Fruit fly (Drosophila melanogaster) whole organism, embryonic: ENCODE data around the gene Hph.
A peak's percentile ranks its signal among the peaks of the same experiment; 100 is the strongest.

Source experiments
- Blimp-1 ChIP-seq: fragments of 200-800 bp; sonication (Bioruptor generic); optimal IDR thresholded peaks from 3 replicates; lab custom pipeline; 2018; ENCODE audit warnings: missing biosample characterization, missing genetic modification characterization, mild to moderate bottlenecking, moderate library complexity, missing genetic modification reagents
- CG10274 ChIP-seq: fragments of 200-800 bp; sonication (Bioruptor generic); optimal IDR thresholded peaks from 3 replicates; lab custom pipeline; 2017; ENCODE audit warnings: missing biosample characterization, mild to moderate bottlenecking, missing genetic modification characterization
- CG10654 ChIP-seq: fragments of 200-800 bp; sonication (Bioruptor generic); optimal IDR thresholded peaks from 2 replicates; lab custom pipeline; 2016; ENCODE audit warnings: missing biosample characterization, missing genetic modification characterization
- CG13123 ChIP-seq: fragments of 200-800 bp; sonication (Bioruptor generic); optimal IDR thresholded peaks from 2 replicates; lab custom pipeline; 2016; ENCODE audit warnings: missing biosample characterization, missing genetic modification characterization
- CG13296 ChIP-seq: fragments of 200-800 bp; sonication (Bioruptor generic); optimal IDR thresholded peaks from 3 replicates; lab custom pipeline; 2018; ENCODE audit warnings: missing biosample characterization, mild to moderate bottlenecking, missing genetic modification characterization
- CG14050 ChIP-seq: fragments of 200-800 bp; sonication (Bioruptor generic); IDR thresholded peaks from 3 replicates; pipeline ENCODE4 v1.3.6; 2022; ENCODE audit warnings: missing biosample characterization, missing genetic modification characterization
- CG14667 ChIP-seq: fragments of 200-800 bp; sonication (Bioruptor generic); IDR thresholded peaks from 2 replicates; pipeline ENCODE4 v1.3.6; 2022; ENCODE audit warnings: missing biosample characterization, missing genetic modification characterization
- CG17385 ChIP-seq: fragments of 200-800 bp; sonication (Bioruptor generic); optimal IDR thresholded peaks from 3 replicates; lab custom pipeline; 2018; ENCODE audit warnings: missing biosample characterization, mild to moderate bottlenecking, missing genetic modification characterization
- CG17829 ChIP-seq: fragments of 200-800 bp; optimal IDR thresholded peaks from 2 replicates; lab custom pipeline; 2019; ENCODE audit warnings: missing biosample characterization, mild to moderate bottlenecking, missing genetic modification characterization, moderate library complexity
- CG17912 ChIP-seq: fragments of 200-800 bp; sonication (Bioruptor generic); optimal IDR thresholded peaks from 2 replicates; lab custom pipeline; 2018; ENCODE audit warnings: missing biosample characterization, mild to moderate bottlenecking, missing genetic modification characterization
- CG18476 ChIP-seq: fragments of 200-800 bp; sonication (Bioruptor generic); optimal IDR thresholded peaks from 2 replicates; lab custom pipeline; 2016; ENCODE audit warnings: missing biosample characterization, mild to moderate bottlenecking, missing genetic modification characterization
- CG18599 ChIP-seq: fragments of 200-800 bp; sonication (Bioruptor generic); optimal IDR thresholded peaks from 3 replicates; lab custom pipeline; 2017; ENCODE audit warnings: missing biosample characterization, missing genetic modification characterization, mild to moderate bottlenecking, moderate library complexity, missing genetic modification reagents
- CG18764 ChIP-seq: fragments of 200-800 bp; sonication (Bioruptor generic); optimal IDR thresholded peaks from 3 replicates; lab custom pipeline; 2016; ENCODE audit warnings: missing biosample characterization, missing genetic modification characterization
- CG2202 ChIP-seq: fragments of 200-800 bp; sonication (Bioruptor generic); optimal IDR thresholded peaks from 2 replicates; lab custom pipeline; 2018; ENCODE audit warnings: missing biosample characterization, mild to moderate bottlenecking, missing genetic modification characterization
- CG31224 ChIP-seq: fragments of 200-800 bp; sonication (Bioruptor generic); IDR thresholded peaks from 2 replicates; pipeline ENCODE4 v1.3.6; 2022; ENCODE audit warnings: missing biosample characterization, missing genetic modification characterization
- CG3163 ChIP-seq: fragments of 200-800 bp; sonication (Bioruptor generic); optimal IDR thresholded peaks from 3 replicates; lab custom pipeline; 2016; ENCODE audit warnings: missing biosample characterization, missing genetic modification characterization
- CG42726 ChIP-seq: fragments of 200-800 bp; sonication (Bioruptor generic); IDR thresholded peaks from 2 replicates; pipeline ENCODE4 v1.3.6; 2022; ENCODE audit warnings: missing biosample characterization, missing genetic modification characterization; ENCODE audit not compliant: partially characterized antibody
- CG4404 ChIP-seq: fragments of 200-800 bp; sonication (Bioruptor generic); IDR thresholded peaks from 2 replicates; pipeline ENCODE4 v1.3.6; 2022; ENCODE audit warnings: missing biosample characterization, missing genetic modification characterization
- CG4424 ChIP-seq: fragments of 200-800 bp; sonication (Bioruptor generic); optimal IDR thresholded peaks from 3 replicates; lab custom pipeline; 2016; ENCODE audit warnings: missing biosample characterization, missing genetic modification characterization
- CG6791 ChIP-seq: fragments of 200-800 bp; sonication (Bioruptor generic); IDR thresholded peaks from 3 replicates; pipeline ENCODE4 v1.3.6; 2022; ENCODE audit warnings: missing biosample characterization, missing genetic modification characterization; ENCODE audit not compliant: partially characterized antibody
- CG6813 ChIP-seq: fragments of 200-800 bp; sonication (Bioruptor generic); optimal IDR thresholded peaks from 2 replicates; lab custom pipeline; 2017; ENCODE audit warnings: missing biosample characterization, missing genetic modification characterization, mild to moderate bottlenecking, moderate library complexity, missing genetic modification reagents
- CG7963 ChIP-seq: fragments of 200-800 bp; sonication (Bioruptor generic); IDR thresholded peaks from 3 replicates; pipeline ENCODE4 v1.3.6; 2022; ENCODE audit warnings: missing biosample characterization, missing genetic modification characterization; ENCODE audit not compliant: partially characterized antibody
- CG8281 ChIP-seq: fragments of 200-800 bp; sonication (Bioruptor generic); optimal IDR thresholded peaks from 2 replicates; lab custom pipeline; 2018; ENCODE audit warnings: missing biosample characterization, mild to moderate bottlenecking, missing genetic modification characterization, moderate library complexity
- CG9727 ChIP-seq: fragments of 200-800 bp; sonication (Bioruptor generic); optimal IDR thresholded peaks from 3 replicates; lab custom pipeline; 2017; ENCODE audit warnings: missing biosample characterization, mild to moderate bottlenecking, missing genetic modification characterization
- Dad ChIP-seq: fragments of 200-800 bp; sonication (Bioruptor generic); optimal IDR thresholded peaks from 3 replicates; lab custom pipeline; 2016; ENCODE audit warnings: missing biosample characterization, missing genetic modification characterization
- Dip3 ChIP-seq: fragments of 200-800 bp; sonication (Bioruptor generic); optimal IDR thresholded peaks from 3 replicates; lab custom pipeline; 2016; ENCODE audit warnings: missing biosample characterization, missing genetic modification characterization
- Fer1 ChIP-seq: fragments of 200-800 bp; sonication (Bioruptor generic); optimal IDR thresholded peaks from 2 replicates; lab custom pipeline; 2017; ENCODE audit warnings: missing biosample characterization, mild to moderate bottlenecking, missing genetic modification characterization
- GATAe ChIP-seq: fragments of 200-800 bp; sonication (Bioruptor generic); conservative IDR thresholded peaks from 2 replicates; pipeline ENCODE4 v1.3.6; 2022; ENCODE audit warnings: missing biosample characterization, missing genetic modification characterization
- HHEX ChIP-seq: fragments of 200-800 bp; sonication (Bioruptor generic); optimal IDR thresholded peaks from 3 replicates; lab custom pipeline; 2017; ENCODE audit warnings: missing biosample characterization, mild to moderate bottlenecking, missing genetic modification characterization, missing genetic modification reagents
- Hand ChIP-seq: fragments of 200-800 bp; sonication (Bioruptor generic); optimal IDR thresholded peaks from 2 replicates; lab custom pipeline; 2017; ENCODE audit warnings: mild to moderate bottlenecking, missing biosample characterization, missing genetic modification reagents, missing genetic modification characterization
- Hey ChIP-seq: fragments of 200-800 bp; sonication (Bioruptor generic); optimal IDR thresholded peaks from 3 replicates; lab custom pipeline; 2018; ENCODE audit warnings: missing biosample characterization, mild to moderate bottlenecking, missing genetic modification characterization
- Hmx ChIP-seq: fragments of 200-800 bp; sonication (Bioruptor generic); optimal IDR thresholded peaks from 2 replicates; lab custom pipeline; 2016; ENCODE audit warnings: missing biosample characterization, missing genetic modification characterization
- Lpt ChIP-seq: fragments of >200 bp; optimal IDR thresholded peaks from 2 replicates; lab custom pipeline; 2018; ENCODE audit warnings: missing biosample characterization, missing genetic modification characterization
- MTF-1 ChIP-seq: fragments of 200-800 bp; sonication (Bioruptor generic); optimal IDR thresholded peaks from 2 replicates; lab custom pipeline; 2018; ENCODE audit warnings: missing biosample characterization, mild to moderate bottlenecking, missing genetic modification characterization, borderline replicate concordance
- Oli ChIP-seq: fragments of 200-800 bp; sonication (Bioruptor generic); optimal IDR thresholded peaks from 2 replicates; lab custom pipeline; 2018; ENCODE audit warnings: missing biosample characterization, mild to moderate bottlenecking, missing genetic modification characterization, moderate library complexity
- Ravus ChIP-seq: fragments of 200-800 bp; sonication (Bioruptor generic); IDR thresholded peaks from 2 replicates; pipeline ENCODE4 v1.3.6; 2022; ENCODE audit warnings: missing biosample characterization, missing genetic modification characterization
- Rx ChIP-seq: fragments of 200-800 bp; sonication (Bioruptor generic); IDR thresholded peaks from 2 replicates; pipeline ENCODE4 v1.3.6; 2022; ENCODE audit warnings: missing biosample characterization, missing genetic modification characterization
- Scr ChIP-seq: fragments of 200-800 bp; sonication (Bioruptor generic); IDR thresholded peaks from 2 replicates; pipeline ENCODE4 v1.3.6; 2022; ENCODE audit warnings: missing biosample characterization, missing genetic modification characterization; ENCODE audit not compliant: partially characterized antibody
- Trl ChIP-seq, 3 experiments: fragments of >200 bp in 2 of 3; fragments of 200-800 bp in 1 of 3; sonication (Bioruptor generic) in 1 of 3; optimal IDR thresholded peaks; 2 replicates in 1 of 3; 3 replicates in 2 of 3; lab custom pipeline; 2016 to 2017; ENCODE audit warnings: missing biosample characterization in 1 of 3, missing genetic modification characterization in 1 of 3
- bab2 ChIP-seq: fragments of 200-800 bp; sonication (Bioruptor generic); optimal IDR thresholded peaks from 2 replicates; lab custom pipeline; 2016; ENCODE audit warnings: missing biosample characterization, missing genetic modification characterization
- esg ChIP-seq: fragments of 200-800 bp; sonication (Bioruptor generic); conservative IDR thresholded peaks from 2 replicates; pipeline ENCODE4 v1.3.6; 2022; ENCODE audit warnings: missing biosample characterization, missing genetic modification characterization
- knrl ChIP-seq: fragments of 200-800 bp; sonication (Bioruptor generic); IDR thresholded peaks from 3 replicates; pipeline ENCODE4 v1.3.6; 2022; ENCODE audit warnings: missing biosample characterization, missing genetic modification characterization; ENCODE audit not compliant: partially characterized antibody
- lmd ChIP-seq: fragments of 200-800 bp; sonication (Bioruptor generic); IDR thresholded peaks from 2 replicates; pipeline ENCODE4 v1.3.6; 2022; ENCODE audit warnings: missing biosample characterization, missing genetic modification characterization
- nmo ChIP-seq: fragments of 200-800 bp; sonication (Bioruptor generic); optimal IDR thresholded peaks from 2 replicates; lab custom pipeline; 2018; ENCODE audit warnings: missing biosample characterization, mild to moderate bottlenecking, missing genetic modification characterization, moderate library complexity
- prd ChIP-seq, 3 experiments: fragments of >200 bp in 2 of 3; fragments of 200-800 bp in 1 of 3; sonication (Bioruptor generic) in 1 of 3; optimal IDR thresholded peaks in 2 of 3; IDR thresholded peaks in 1 of 3; 2 replicates in 2 of 3; 3 replicates in 1 of 3; pipeline versions ENCODE4 v1.3.6 to Lab custom; 2017 to 2022; ENCODE audit warnings: missing biosample characterization in 1 of 3, missing genetic modification characterization in 1 of 3
- salm ChIP-seq: fragments of 200-800 bp; sonication (Bioruptor generic); optimal IDR thresholded peaks from 2 replicates; lab custom pipeline; 2018; ENCODE audit warnings: missing biosample characterization, mild to moderate bottlenecking, missing genetic modification characterization
- scrt ChIP-seq: fragments of 200-800 bp; sonication (Bioruptor generic); optimal IDR thresholded peaks from 2 replicates; lab custom pipeline; 2018; ENCODE audit warnings: missing biosample characterization, mild to moderate bottlenecking, missing genetic modification characterization, moderate library complexity
- tup ChIP-seq: fragments of 200-800 bp; sonication (Bioruptor generic); optimal IDR thresholded peaks from 2 replicates; lab custom pipeline; 2016; ENCODE audit warnings: missing biosample characterization, mild to moderate bottlenecking, missing genetic modification characterization, moderate library complexity
- wor ChIP-seq: fragments of 200-800 bp; sonication (Bioruptor generic); IDR thresholded peaks from 2 replicates; pipeline ENCODE4 v1.3.6; 2022; ENCODE audit warnings: missing biosample characterization, missing genetic modification characterization

The Hph gene

DNA sequence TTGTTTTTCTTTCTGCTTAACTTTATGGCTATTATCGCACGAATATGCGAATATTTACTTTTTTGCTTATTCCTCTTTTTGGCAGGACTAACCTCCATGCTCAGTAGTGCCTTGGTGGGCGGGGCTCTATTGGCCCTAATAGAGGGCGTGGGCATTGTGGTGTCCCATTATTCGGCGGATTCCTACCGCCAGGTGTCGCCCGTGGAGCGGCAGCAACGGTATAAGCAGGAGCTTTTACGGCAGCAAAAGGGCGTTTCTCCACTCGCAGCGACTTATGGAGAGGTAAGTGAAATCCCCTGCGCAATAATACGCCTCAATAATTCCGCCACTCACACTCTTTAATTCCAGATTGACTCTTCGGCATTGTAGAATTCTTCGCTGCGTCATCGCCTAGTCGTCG lies 43.8 kb downstream of the Hph start (continued):
- no peak for TF ChIP-seq scrt (GFP tag; lab: Kevin White, UChicago)
- no peak for TF ChIP-seq CG18764 (GFP tag; lab: Kevin White, UChicago)
- 0 out of 2 replicates have a peak, but pooled peaks have one; percentile 10 for TF ChIP-seq esg (GFP tag; lab: Robert Waterston, UW)
- no peak for TF ChIP-seq CG31224 (GFP tag; lab: Robert Waterston, UW)
- no peak for TF ChIP-seq Ravus (GFP tag; lab: Robert Waterston, UW)
- no peak for TF ChIP-seq nmo (GFP tag; lab: Kevin White, UChicago)
- TF ChIP-seq tup (GFP tag; lab: Kevin White, UChicago) = no peak
- TF ChIP-seq Dip3 (GFP tag; lab: Kevin White, UChicago) = no peak
- TF ChIP-seq CG18476 (GFP tag; lab: Kevin White, UChicago) = no peak
- TF ChIP-seq CG7963 = no peak
- TF ChIP-seq Blimp-1 (GFP tag; lab: Kevin White, UChicago) = peak; percentile 8
- TF ChIP-seq wor (GFP tag; lab: Robert Waterston, UW) = no peak
- no peak for TF ChIP-seq CG8281 (tag; lab: Kevin White, UChicago)
- no peak for TF ChIP-seq GATAe (GFP tag; lab: Robert Waterston, UW)
- no peak for TF ChIP-seq CG6791 (GFP tag; lab: Robert Waterston, UW)
- peak; percentile 68 for TF ChIP-seq Fer1 (GFP tag; lab: Kevin White, UChicago)
- TF ChIP-seq bab2 = no peak
- TF ChIP-seq CG17912 (GFP tag; lab: Kevin White, UChicago) = no peak
- TF ChIP-seq knrl = no peak
- peak; percentile 15 for TF ChIP-seq CG13296 (GFP tag; lab: Kevin White, UChicago)
- no peak for TF ChIP-seq CG14050 (GFP tag; lab: Robert Waterston, UW)
- no peak for TF ChIP-seq CG4424
- TF ChIP-seq HHEX (GFP tag; lab: Kevin White, UChicago) = peak; percentile 48
- TF ChIP-seq CG14667 = no peak
- no peak for TF ChIP-seq CG13123 (GFP tag; lab: Kevin White, UChicago)
- TF ChIP-seq Dad (GFP tag; lab: Kevin White, UChicago) = no peak
- TF ChIP-seq Rx (GFP tag; lab: Robert Waterston, UW) = no peak
- no peak for TF ChIP-seq CG4404 (GFP tag; lab: Robert Waterston, UW)
- no peak for TF ChIP-seq lmd (GFP tag; lab: Robert Waterston, UW)
- no peak for TF ChIP-seq CG10654 (GFP tag; lab: Kevin White, UChicago)
- peak; percentile 54; the same call in 1 of the 2 replicates for TF ChIP-seq CG42726
- peak; percentile 43 for TF ChIP-seq CG6813 (GFP tag; lab: Kevin White, UChicago)
- TF ChIP-seq Lpt (GFP tag; lab: Kevin White, UChicago) = no peak
- peak; percentile 29 for TF ChIP-seq CG17385 (GFP tag; lab: Kevin White, UChicago)
- TF ChIP-seq CG10274 (GFP tag; lab: Kevin White, UChicago) = no peak
- no peak for TF ChIP-seq Hand (GFP tag; lab: Kevin White, UChicago)
- peak; percentile 22 for TF ChIP-seq CG17829
- TF ChIP-seq Trl (optimal IDR thresholded peaks at IDR 0.05; lab: Kevin White, UChicago) = no peak
- TF ChIP-seq Trl (GFP tag; optimal IDR thresholded peaks at IDR 0.05; lab: Kevin White, UChicago) = peak; percentile 45
- no peak for TF ChIP-seq CG2202 (tag; lab: Kevin White, UChicago)
- TF ChIP-seq CG9727 = peak; percentile 13
- peak; percentile 32 for TF ChIP-seq CG18599 (GFP tag; lab: Kevin White, UChicago)
- TF ChIP-seq MTF-1 (GFP tag; lab: Kevin White, UChicago) = peak; percentile 41
- no peak for TF ChIP-seq CG3163 (GFP tag; lab: Kevin White, UChicago)
- TF ChIP-seq Scr (GFP tag; lab: Robert Waterston, UW) = no peak
- TF ChIP-seq prd (optimal IDR thresholded peaks at IDR 0.05; lab: Kevin White, UChicago) = no peak
- TF ChIP-seq prd (GFP tag; IDR thresholded peaks at IDR 0.05; lab: Robert Waterston, UW) = 0 out of 3 replicates have a peak, but pooled peaks have one; percentile 21
- TF ChIP-seq Hmx (GFP tag; lab: Kevin White, UChicago) = no peak
- TF ChIP-seq Hey = no peak
- no peak for TF ChIP-seq salm
- TF ChIP-seq Oli (tag; lab: Kevin White, UChicago) = peak; percentile 11
